Worm (Caenorhabditis elegans) whole organism, dauer: ENCODE results near the gene tpk-1.

Source experiments
- unc-62 ChIP-seq: sonication (generic microtip); optimal IDR thresholded peaks from 2 replicates; lab custom pipeline; 2017; ENCODE audit warnings: missing biosample characterization, missing genetic modification reagents, missing genetic modification characterization

Gene tpk-1

DNA sequence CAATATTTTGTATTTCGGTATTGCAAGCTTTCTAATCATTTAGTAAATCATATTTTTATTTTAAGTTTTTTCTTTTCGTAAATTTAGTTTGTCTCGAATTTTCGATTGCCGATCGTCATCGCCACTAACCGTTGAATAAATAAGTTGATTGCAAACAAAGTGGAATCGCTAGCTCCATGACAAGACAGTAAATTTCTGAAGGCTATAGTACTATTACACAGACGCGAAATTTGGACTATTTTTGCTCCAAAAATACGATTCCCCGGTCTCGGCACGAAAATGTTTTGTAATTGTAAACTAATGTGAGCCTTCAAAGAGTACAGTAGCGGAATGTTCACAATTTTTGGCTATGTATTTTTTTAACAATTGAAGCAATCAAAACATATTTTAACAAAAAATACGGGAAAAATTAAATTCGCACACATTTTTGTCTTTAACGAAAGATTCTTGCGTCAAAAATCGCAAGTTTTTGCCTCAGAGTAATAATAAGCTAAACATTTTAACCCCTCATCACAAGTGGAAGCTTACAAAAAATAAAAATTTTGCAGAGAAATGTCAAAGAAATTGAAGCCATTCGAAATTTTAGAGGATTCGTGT, at the start of gene tpk-1:
Gene tpk-1, plus strand, starts transcription at position 547 of the 597 bp plus-strand sequence.
- TF ChIP-seq unc-62, result no peak

DNA sequence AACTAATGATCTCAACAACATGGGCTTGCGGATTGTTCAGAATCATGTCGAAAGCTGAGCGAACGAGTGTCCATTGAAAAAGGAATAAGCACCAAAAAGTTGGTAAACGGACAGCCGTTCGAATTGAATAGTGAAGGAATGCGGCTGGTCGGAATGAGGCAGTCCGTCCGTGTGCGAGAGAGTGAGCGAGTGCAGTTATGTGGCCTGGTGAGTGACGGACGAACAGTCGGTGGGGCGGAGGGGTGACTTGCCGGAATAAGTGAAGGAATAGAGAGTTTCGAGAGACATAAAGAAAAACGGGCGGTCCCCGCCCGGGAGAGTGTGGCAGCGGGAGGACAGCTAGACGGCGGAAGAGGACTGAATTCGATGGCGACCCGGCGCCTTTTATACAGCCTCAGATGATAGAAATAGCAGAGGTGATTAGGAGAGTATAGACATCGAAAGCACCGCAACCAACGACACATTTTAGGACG, 46.6 kb upstream of the tpk-1 start:
- no peak for TF ChIP-seq unc-62

DNA sequence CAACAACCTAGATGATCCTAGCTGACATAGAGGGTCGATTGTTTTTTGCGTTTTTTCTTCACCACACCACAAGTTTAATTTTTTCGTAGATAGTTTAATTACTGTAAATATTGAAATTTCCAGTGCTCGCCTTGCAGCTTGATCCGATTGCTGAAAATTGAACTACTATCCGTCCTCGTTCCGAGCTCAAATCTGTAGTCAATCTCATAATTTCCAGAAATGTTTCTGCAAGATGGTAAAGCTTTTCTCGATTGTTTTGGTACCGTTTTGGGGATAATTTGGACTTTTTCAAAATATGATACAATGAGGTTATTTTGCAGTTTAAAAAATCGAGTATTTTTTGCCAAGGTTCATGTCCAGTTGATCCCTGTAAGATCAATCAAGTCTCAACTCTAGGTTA, 45.9 kb upstream of the tpk-1 start:
- TF ChIP-seq unc-62, result no peak

- no peak for TF ChIP-seq unc-62
Observed at ce11 chrIII:8866983-8867842, 44.7 kb upstream of the tpk-1 start.

DNA sequence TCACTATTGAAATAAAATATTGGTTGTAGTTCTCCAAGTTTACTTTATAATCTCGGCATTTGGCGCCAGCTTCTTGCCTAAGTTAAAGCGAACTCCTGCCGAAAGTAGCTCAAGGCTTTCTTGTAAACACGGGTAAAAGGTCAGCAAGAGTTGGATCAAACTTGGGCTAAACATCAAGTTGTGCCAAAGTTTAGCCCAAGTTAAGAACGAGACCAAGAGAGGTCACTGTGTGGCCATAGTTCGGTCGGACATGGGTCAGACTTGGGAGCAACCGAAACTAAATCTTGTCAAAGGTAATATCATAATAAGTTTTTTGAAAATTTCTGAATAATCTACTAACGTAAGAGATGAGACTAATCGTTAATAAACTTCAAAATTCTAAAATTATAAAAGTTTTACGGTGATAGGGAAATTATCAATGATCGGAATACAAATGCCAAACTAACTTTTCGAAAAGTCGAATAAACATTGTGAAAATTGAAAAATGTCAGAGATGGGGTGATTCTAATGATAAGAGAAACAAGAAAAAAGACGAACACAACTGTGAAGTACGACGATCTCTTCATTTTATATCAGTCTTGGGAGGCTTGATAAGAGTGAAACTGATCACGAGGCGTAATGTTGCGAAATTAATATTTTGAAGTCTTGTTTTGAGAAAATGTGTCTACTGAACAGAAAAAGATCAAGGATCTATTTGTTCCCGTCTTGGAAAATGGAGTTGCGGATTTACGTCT, 43.9 kb upstream of the tpk-1 start:
- no peak for TF ChIP-seq unc-62

- TF ChIP-seq unc-62, result no peak
Observed at ce11 chrIII:8869663-8870062, 42.3 kb upstream of the tpk-1 start.

DNA sequence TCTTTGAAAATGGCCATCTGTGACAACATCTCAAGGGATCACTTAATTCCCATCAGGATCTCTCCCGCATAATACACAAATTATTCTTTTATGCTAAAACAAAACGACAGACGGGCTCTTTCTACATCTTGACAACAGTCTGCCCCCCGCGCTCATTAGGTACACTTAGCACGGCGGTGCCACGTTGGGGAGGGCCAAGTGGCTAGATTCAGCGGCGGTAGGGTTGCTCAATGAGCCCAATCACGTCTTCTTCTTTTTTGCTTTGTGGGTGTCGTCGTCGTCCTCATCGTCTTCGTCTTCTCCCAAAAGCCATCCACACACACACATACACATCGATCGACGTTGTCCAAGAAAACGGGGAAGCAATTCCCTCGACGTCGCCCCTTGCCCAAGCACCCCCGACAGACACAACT, 38.9 kb upstream of the tpk-1 start:
- no peak for TF ChIP-seq unc-62

DNA sequence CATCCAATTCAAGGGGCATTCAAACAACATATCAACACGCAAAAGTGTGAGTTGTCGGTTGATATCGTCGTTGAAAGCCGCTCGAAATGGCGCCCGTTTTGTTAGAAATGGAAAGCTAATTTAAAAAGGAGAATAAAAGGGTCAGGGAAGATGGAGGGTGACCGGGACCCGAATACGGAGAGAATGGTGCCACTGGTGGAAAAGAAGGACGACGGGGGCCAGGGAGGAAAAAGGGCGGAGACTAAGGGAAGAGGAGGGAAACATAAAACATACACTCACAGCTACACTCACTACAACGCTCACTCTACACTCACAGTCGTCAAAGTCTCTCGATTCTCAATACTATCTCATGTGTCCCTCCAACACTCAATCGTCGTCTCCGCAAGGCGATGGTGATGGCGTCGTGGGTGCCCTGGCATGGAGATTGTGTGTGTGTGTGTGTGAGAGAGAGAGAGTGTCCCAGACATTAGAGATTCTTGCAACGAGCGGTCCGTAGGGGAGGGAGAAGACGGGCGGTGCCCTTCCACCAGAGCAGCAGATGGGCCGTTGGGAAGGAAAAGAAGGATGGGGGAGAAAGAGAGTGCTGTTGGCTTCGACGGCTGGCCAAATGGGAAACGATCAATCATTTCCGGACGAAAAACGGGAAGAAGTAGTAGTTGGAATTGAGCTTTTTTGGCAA, 37.8 kb upstream of the tpk-1 start:
- no peak for TF ChIP-seq unc-62

DNA sequence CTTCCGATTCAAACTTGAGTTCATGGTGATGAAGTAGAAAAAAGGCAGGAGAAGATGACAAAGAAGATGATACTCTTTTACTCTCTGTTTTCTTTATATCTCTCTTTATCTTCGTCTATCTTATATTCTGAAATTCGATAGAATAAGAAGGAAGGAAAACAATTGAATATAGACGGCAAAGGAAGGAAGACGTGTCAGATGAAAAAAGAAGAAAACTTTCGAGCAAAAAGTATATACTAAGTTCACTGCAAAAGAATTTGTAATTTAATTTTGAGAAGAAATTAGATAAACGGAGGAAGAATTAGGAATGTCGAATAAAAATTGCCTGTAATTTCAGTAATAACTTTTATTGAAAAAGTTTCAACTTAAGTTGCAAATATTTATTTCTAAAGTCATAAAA, 34.9 kb upstream of the tpk-1 start, which contains the start of gene K01F9.2:
Gene K01F9.2, minus strand, starts transcription at position 127 of the 400 bp plus-strand sequence.
- TF ChIP-seq unc-62, result no peak

ce11 chrIII:8878960-8879359, 33.0 kb upstream of the tpk-1 start:
- no peak for TF ChIP-seq unc-62

ce11 chrIII:8882333-8882732, 29.6 kb upstream of the tpk-1 start:
- TF ChIP-seq unc-62, result no peak

- TF ChIP-seq unc-62, result no peak
Observed at ce11 chrIII:8885150-8885549, 26.8 kb upstream of the tpk-1 start, which contains the start of gene svop-1. Gene svop-1 (minus strand): TSS chrIII:8885488.

DNA sequence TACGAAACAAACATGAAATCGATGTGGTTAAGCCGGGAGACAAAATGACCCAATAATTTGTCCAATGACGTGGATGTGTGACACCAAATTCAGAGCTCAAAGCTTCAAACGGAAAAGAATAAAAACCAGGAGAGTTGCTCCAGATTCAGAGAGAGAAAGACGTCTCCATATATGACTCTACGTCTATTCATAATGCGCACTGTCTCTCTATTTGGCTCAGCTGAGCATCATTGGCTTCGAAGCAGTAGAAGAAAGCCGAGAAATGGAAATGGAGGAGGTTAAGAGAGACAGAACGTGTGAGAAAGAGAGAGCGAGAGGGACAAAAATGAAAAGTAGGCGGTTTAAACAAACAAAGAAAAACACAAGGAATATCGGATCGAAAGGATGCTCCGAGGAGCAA, 25.6 kb upstream of the tpk-1 start:
- no peak for TF ChIP-seq unc-62

DNA sequence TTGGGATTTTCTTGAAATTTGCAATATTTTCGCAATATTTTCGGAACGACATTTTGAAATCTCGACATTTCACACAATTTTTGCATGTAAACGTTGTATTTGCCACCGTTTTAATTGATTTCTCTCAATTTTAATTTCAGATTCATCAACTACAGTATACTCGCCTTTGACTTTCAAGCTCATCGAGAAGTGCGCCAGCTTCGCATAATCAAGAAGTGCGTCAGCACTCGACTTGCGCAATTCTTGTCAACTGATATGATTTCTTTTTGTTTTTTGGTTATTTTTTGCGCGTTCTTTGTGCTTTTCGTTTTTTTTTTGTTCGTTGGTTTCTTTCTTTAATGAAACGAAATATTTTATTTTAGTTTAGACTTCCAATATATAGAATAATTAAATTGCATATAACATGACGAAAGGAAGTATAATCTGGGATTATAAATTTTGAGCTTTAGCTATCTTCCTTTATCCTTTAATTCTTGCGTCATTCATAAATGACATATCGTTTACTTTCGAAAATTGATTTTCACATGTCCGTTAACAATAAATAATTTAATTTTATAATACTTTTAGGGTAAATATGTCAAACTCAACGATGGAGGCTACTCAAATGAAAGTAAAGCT, 24.7 kb upstream of the tpk-1 start, which contains the start of gene famh-136:
Gene famh-136, plus strand, starts transcription at position 568 of the 618 bp plus-strand sequence.
- no peak for TF ChIP-seq unc-62

DNA sequence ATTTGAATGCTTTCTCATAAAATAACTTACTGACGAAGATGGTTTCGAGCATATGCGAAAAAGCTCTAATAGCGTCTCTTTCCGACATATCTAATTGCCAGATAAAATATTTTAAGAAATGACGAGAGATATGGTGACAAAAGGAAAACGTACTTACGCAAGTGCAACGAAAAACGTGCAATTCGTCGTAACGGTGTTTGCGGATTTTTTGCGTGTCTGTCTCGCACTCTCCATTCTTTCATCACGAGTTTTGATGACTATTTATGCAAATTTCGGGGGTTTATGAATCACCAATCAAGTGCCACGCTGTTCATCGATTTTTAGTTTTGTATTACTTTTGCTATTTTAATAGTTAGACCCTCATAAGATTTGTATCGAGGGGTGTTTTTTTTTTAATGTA, 23.0 kb upstream of the tpk-1 start, which contains the start of gene ZK637.14:
Gene ZK637.14, minus strand, starts transcription at position 201 of the 400 bp plus-strand sequence.
- TF ChIP-seq unc-62, result no peak

ce11 chrIII:8889931-8890330, 22.0 kb upstream of the tpk-1 start, which contains the start of gene lnkn-1:
Gene lnkn-1 (plus strand): TSS chrIII:8890231.
- TF ChIP-seq unc-62, result no peak
